In the genomic region with DNA sequence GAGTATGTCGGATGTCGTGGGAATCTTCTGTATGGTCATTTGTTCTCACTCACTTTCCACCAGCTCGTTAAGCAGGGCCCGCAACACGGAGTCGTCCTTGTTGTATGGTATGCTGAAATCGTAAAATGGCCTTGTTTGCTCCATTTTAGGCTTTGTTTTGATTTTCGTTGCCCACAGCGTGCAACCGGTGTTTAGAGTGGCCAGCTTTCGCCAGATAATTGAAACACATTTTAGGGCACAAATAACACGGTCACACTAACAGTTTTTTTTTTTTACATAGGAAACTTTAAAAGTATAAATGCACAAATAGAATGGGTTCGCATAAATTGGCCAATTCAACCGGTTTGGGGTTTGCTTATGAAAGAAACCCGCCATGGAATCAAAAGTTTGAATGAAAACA, we compare ENCODE assay signal across 3 fruit fly cellular contexts.
A peak's percentile ranks its signal among the peaks of the same experiment; 100 is the strongest.
TF ChIP-seq lines count a peak whose summit lies in the region.

A gene (minus strand): TSS at position 200 of the 400 bp plus-strand sequence.

- TF ChIP-seq CTCF in whole organism, embryonic (GFP tag; optimal IDR thresholded peaks at IDR 0.05; lab: Kevin White, UChicago), result no peak

TF ChIP-seq in whole organism, adult, 20 proteins besides CTCF, POLR2A, EP300 and RAD21:
- TF ChIP-seq CG33017 (tag; optimal IDR thresholded peaks at IDR 0.05; lab: Kevin White, UChicago) (no peak), ovo (GFP tag; optimal IDR thresholded peaks at IDR 0.05; lab: Kevin White, UChicago) (no peak), CG11617 (GFP tag; optimal IDR thresholded peaks at IDR 0.05; lab: Kevin White, UChicago) (no peak), Crg-1 (GFP tag; optimal IDR thresholded peaks at IDR 0.05; lab: Kevin White, UChicago) (no peak), Mnt (GFP tag; optimal IDR thresholded peaks at IDR 0.05; lab: Kevin White, UChicago) (peak; percentile 82), tj (GFP tag; optimal IDR thresholded peaks at IDR 0.05; lab: Kevin White, UChicago) (no peak), toe (GFP tag; optimal IDR thresholded peaks at IDR 0.05; lab: Kevin White, UChicago) (no peak), cic (GFP tag; optimal IDR thresholded peaks at IDR 0.05; lab: Kevin White, UChicago) (no peak), CG1620 (GFP tag; optimal IDR thresholded peaks at IDR 0.05; lab: Kevin White, UChicago) (no peak), bab1 (GFP tag; optimal IDR thresholded peaks at IDR 0.05; lab: Kevin White, UChicago) (peak; percentile 59), cnc (optimal IDR thresholded peaks at IDR 0.05; lab: Kevin White, UChicago) (no peak)

TF ChIP-seq in whole organism, embryonic, 481 proteins besides CTCF, POLR2A, EP300 and RAD21 (continues in another document):
- TF ChIP-seq dm (GFP tag; optimal IDR thresholded peaks at IDR 0.05; lab: Kevin White, UChicago) (peak; percentile 89), chm (GFP tag; IDR thresholded peaks at IDR 0.05; lab: Robert Waterston, UW) (no peak), CG42726 (GFP tag; IDR thresholded peaks at IDR 0.05; lab: Robert Waterston, UW; ENCODE audit: partially characterized antibody) (no peak), BEAF-32 (GFP tag; optimal IDR thresholded peaks at IDR 0.05; lab: Kevin White, UChicago) (peak; percentile 31), Dp (GFP tag; optimal IDR thresholded peaks at IDR 0.05; lab: Kevin White, UChicago) (peak; percentile 59), CG4854 (GFP tag; optimal IDR thresholded peaks at IDR 0.05; lab: Kevin White, UChicago) (no peak), Myb (GFP tag; optimal IDR thresholded peaks at IDR 0.05; lab: Kevin White, UChicago) (peak; percentile 69), hkb (optimal IDR thresholded peaks at IDR 0.05; lab: Kevin White, UChicago) (peak; percentile 56), hkb (GFP tag; IDR thresholded peaks at IDR 0.05; lab: Robert Waterston, UW) (no peak), amos (GFP tag; IDR thresholded peaks at IDR 0.05; lab: Robert Waterston, UW; ENCODE audit: partially characterized antibody) (peak; percentile 27; the same call in 1 of the 2 replicates), Dek (tag; optimal IDR thresholded peaks at IDR 0.05; lab: Kevin White, UChicago) (peak; percentile 22), HLH4C (GFP tag; IDR thresholded peaks at IDR 0.05; lab: Robert Waterston, UW; ENCODE audit: partially characterized antibody) (0 out of 3 replicates have a peak, but pooled peaks have one; percentile 28), CG33213 (GFP tag; optimal IDR thresholded peaks at IDR 0.05; lab: Kevin White, UChicago) (peak; percentile 10), prd (optimal IDR thresholded peaks at IDR 0.05; lab: Kevin White, UChicago) (no peak), prd (GFP tag; IDR thresholded peaks at IDR 0.05; lab: Robert Waterston, UW) (no peak), Kr (GFP tag; optimal IDR thresholded peaks at IDR 0.05; lab: Kevin White, UChicago) (no peak), CG32772 (GFP tag; IDR thresholded peaks at IDR 0.05; lab: Robert Waterston, UW) (peak; percentile 42; the same call in 1 of the 2 replicates), Fer1 (GFP tag; optimal IDR thresholded peaks at IDR 0.05; lab: Kevin White, UChicago) (peak; percentile 21), CG11696 (GFP tag; IDR thresholded peaks at IDR 0.05; lab: Robert Waterston, UW) (no peak), ken (GFP tag; IDR thresholded peaks at IDR 0.05; lab: Robert Waterston, UW) (no peak), Sin3A (optimal IDR thresholded peaks at IDR 0.05; lab: Kevin White, UChicago) (peak; percentile 43), unpg (GFP tag; optimal IDR thresholded peaks at IDR 0.05; lab: Kevin White, UChicago) (no peak), h (optimal IDR thresholded peaks at IDR 0.05; lab: Kevin White, UChicago) (no peak), E2f2 (GFP tag; IDR thresholded peaks at IDR 0.05; lab: Robert Waterston, UW) (peak; percentile 69), Lhr (GFP tag; optimal IDR thresholded peaks at IDR 0.05; lab: Kevin White, UChicago) (peak; percentile 61), MBD-R2 (GFP tag; IDR thresholded peaks at IDR 0.05; lab: Robert Waterston, UW) (peak; percentile 95), MESR4 (GFP tag; optimal IDR thresholded peaks at IDR 0.05; lab: Kevin White, UChicago) (peak; percentile 45), CG1233 (GFP tag; optimal IDR thresholded peaks at IDR 0.05; lab: Kevin White, UChicago) (no peak), Pdp1 (GFP tag; optimal IDR thresholded peaks at IDR 0.05; lab: Kevin White, UChicago) (peak in 1 of 2 experiments; percentile 9), gro (GFP tag; optimal IDR thresholded peaks at IDR 0.05; lab: Kevin White, UChicago) (peak; percentile 43), CG2116 (GFP tag; optimal IDR thresholded peaks at IDR 0.05; lab: Kevin White, UChicago) (peak; percentile 18), gfzf (GFP tag; optimal IDR thresholded peaks at IDR 0.05; lab: Kevin White, UChicago) (peak; percentile 92), CG6175 (GFP tag; IDR thresholded peaks at IDR 0.05; lab: Robert Waterston, UW) (no peak), Scr (GFP tag; IDR thresholded peaks at IDR 0.05; lab: Robert Waterston, UW; ENCODE audit: partially characterized antibody) (peak; percentile 22; the same call in 1 of the 2 replicates), zen2 (GFP tag; IDR thresholded peaks at IDR 0.05; lab: Robert Waterston, UW; ENCODE audit: partially characterized antibody) (0 out of 3 replicates have a peak, but pooled peaks have one; percentile 3), CG11504 (tag; optimal IDR thresholded peaks at IDR 0.05; lab: Kevin White, UChicago) (peak; percentile 22), onecut (GFP tag; IDR thresholded peaks at IDR 0.05; lab: Robert Waterston, UW) (no peak)

TF ChIP-seq in whole organism, prepupa, 60 proteins besides CTCF, POLR2A, EP300 and RAD21:
- TF ChIP-seq Sox14 (GFP tag; optimal IDR thresholded peaks at IDR 0.05; lab: Kevin White, UChicago) (peak; percentile 57), CG3919 (GFP tag; optimal IDR thresholded peaks at IDR 0.05; lab: Kevin White, UChicago) (no peak), esn (GFP tag; optimal IDR thresholded peaks at IDR 0.05; lab: Kevin White, UChicago) (peak; percentile 8)
